Worm (Caenorhabditis elegans): ENCODE measurements around the gene fbxb-53.

The fbxb-53 gene

ce11 chrII:1756582-1756981 is at the start of gene fbxb-53:
TSS of gene fbxb-53 (plus strand) at chrII:1756882.
- no peak for TF ChIP-seq zag-1 (tag; optimal IDR thresholded peaks at IDR 0.05)
- no peak for TF ChIP-seq daf-8 (GFP tag; IDR thresholded peaks at IDR 0.05)
- no peak for TF ChIP-seq zip-2 (tag; optimal IDR thresholded peaks at IDR 0.05)
- TF ChIP-seq nhr-76 (tag; optimal IDR thresholded peaks at IDR 0.05): no peak
- peak in 1 of 2 experiments; percentile 31 for TF ChIP-seq unc-62 (GFP tag; optimal IDR thresholded peaks at IDR 0.05 in 1 of 2)
- no peak for TF ChIP-seq unc-62 (tag; optimal IDR thresholded peaks at IDR 0.05)
- TF ChIP-seq arid-1 (GFP tag; conservative IDR thresholded peaks at IDR 0.05): no peak
- TF ChIP-seq spr-1 (tag; optimal IDR thresholded peaks at IDR 0.05): no peak
- no peak for TF ChIP-seq zfp-3 (GFP tag; conservative IDR thresholded peaks at IDR 0.05)

DNA sequence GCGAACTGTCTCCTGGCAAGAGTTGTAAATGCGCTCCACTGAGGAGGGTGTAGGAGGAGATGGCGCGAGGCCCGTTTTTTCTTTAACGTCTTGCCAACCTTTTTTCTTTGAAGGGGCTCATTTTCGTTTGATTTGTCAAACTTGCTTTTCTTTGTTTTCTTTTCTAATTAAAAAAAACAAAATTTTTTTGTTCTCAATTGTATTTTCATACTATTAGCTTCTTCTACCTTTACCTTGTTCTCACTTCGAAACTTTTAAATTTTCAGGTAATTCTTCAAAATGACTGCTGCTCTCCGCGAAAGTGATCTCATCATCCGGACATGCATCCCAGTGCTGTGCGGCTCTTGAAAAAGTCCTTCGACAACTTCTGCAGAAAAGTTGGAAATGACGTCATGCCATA is 46.7 kb upstream of the fbxb-53 start, which contains the start of gene fbxa-184:
Gene fbxa-184, plus strand, starts transcription at position 301 of the 400 bp plus-strand sequence.
- TF ChIP-seq Y105C5A.15 (GFP tag; IDR thresholded peaks at IDR 0.05) (no peak), aha-1 (tag) (peak; percentile 28)

DNA sequence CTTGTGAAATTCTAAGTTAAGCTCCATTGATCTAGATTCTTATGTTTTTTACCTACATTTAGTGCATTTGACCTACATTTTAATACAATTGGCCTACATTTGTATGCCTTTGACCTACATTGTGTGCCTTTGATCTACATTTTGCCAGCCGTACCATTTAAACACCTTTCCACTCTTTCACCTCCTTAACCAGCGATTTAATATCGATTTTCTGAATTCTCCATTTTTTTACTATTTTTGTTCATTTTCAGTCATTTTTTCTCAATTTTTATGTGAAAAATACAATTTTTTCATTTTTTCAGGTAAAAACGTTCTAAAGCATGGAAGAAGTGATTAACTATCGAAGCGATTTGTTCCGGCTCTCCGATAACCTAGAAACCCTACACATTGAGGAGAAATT is 43.7 kb upstream of the fbxb-53 start, which contains the start of gene btb-7:
Gene btb-7, plus strand, starts transcription at position 301 of the 400 bp plus-strand sequence.
- TF ChIP-seq spr-1 (tag; optimal IDR thresholded peaks at IDR 0.05) (no peak), Y105C5A.15 (GFP tag; IDR thresholded peaks at IDR 0.05) (no peak), duxl-1 (tag; optimal IDR thresholded peaks at IDR 0.05; ENCODE audit: poor library complexity) (no peak), nhr-25 (tag; optimal IDR thresholded peaks at IDR 0.05; ENCODE audit: borderline replicate concordance, insufficient read depth) (no peak), F37D6.2 (tag; optimal IDR thresholded peaks at IDR 0.05) (no peak), ceh-32 (tag; optimal IDR thresholded peaks at IDR 0.05; ENCODE audit: poor library complexity) (no peak), fos-1 (tag; optimal IDR thresholded peaks at IDR 0.05) (no peak), zip-11 (GFP tag; IDR thresholded peaks at IDR 0.05) (no peak), ztf-11 (tag; optimal IDR thresholded peaks at IDR 0.05) (no peak), nhr-42 (GFP tag; IDR thresholded peaks at IDR 0.05) (no peak), nhr-11 (tag; optimal IDR thresholded peaks at IDR 0.05) (no peak), lin-38 (GFP tag; IDR thresholded peaks at IDR 0.05) (no peak)

DNA sequence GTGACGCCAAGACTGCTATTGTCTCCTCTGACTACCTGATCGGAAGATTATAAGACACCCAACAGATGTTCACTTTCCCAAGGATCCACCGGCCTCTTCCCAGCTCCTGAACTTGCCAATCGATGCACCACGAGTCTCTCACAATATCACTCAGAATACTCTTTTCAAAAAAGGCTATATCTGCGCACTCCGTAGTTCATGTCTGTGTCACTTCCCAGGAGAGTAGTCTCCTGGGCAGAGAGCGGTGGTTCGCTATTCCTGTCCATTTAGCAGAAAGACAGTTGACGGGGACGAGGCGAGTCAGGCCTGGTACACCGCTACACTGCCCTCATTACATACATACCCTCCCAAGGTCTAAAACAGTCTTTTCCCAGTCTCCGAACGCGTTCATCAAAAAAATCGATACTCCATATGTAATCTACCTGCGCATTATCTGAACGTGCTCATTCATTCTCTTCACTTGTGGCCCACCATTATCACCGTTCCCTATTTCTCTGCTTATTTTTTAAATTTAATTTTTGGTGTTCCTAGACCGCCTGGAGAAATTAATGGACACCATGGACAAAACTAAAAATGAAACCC is 41.8 kb upstream of the fbxb-53 start, which contains the start of gene btb-6:
Gene btb-6, plus strand, starts transcription at position 532 of the 582 bp plus-strand sequence.
- TF ChIP-seq rbr-2 (tag; optimal IDR thresholded peaks at IDR 0.05): no peak
- no peak for TF ChIP-seq skn-1 (tag; optimal IDR thresholded peaks at IDR 0.05)
- TF ChIP-seq jun-1 (tag; optimal IDR thresholded peaks at IDR 0.05): no peak
- no peak for TF ChIP-seq duxl-1 (tag; optimal IDR thresholded peaks at IDR 0.05; ENCODE audit: poor library complexity)
- TF ChIP-seq ztf-11 (tag; optimal IDR thresholded peaks at IDR 0.05): no peak
- TF ChIP-seq lsy-2 (tag; optimal IDR thresholded peaks at IDR 0.05): no peak
- TF ChIP-seq nhr-48 (tag; optimal IDR thresholded peaks at IDR 0.05): no peak
- no peak for TF ChIP-seq zfp-3 (GFP tag; conservative IDR thresholded peaks at IDR 0.05)
- no peak for TF ChIP-seq saeg-2 (GFP tag; IDR thresholded peaks at IDR 0.05)
- no peak for TF ChIP-seq gei-8 (GFP tag; optimal IDR thresholded peaks at IDR 0.05)
- no peak for TF ChIP-seq dmd-8 (GFP tag; IDR thresholded peaks at IDR 0.05)
- no peak for TF ChIP-seq ceh-20 (GFP tag; IDR thresholded peaks at IDR 0.05)
- TF ChIP-seq lir-3 (tag; optimal IDR thresholded peaks at IDR 0.05): no peak
- no peak for TF ChIP-seq madf-5 (GFP tag; IDR thresholded peaks at IDR 0.05)
- TF ChIP-seq mes-2 (tag; optimal IDR thresholded peaks at IDR 0.05; ENCODE audit: poor library complexity, severe bottlenecking): no peak

DNA sequence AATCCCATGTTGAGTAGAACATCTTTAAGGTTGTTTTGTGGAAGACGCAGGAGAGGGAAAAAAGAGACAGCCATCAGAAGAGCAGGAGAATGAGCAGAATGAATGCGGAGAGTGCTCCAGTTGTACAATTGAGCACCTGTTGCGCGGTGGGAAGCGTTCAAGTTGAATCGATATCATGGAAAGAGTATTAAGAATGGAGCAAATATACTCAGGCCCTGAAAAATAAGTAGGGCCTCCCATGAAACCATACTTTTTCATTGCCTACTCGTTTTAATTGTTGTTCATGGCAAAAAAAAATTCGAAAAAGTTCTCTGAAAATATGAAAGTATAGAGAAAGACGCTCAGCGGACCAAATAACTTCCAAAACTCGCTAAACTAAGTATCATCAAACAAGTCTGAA is 37.5 kb upstream of the fbxb-53 start, which contains the start of gene fbxb-48:
Gene fbxb-48, minus strand, starts transcription at position 101 of the 400 bp plus-strand sequence.
- TF ChIP-seq skn-1 (tag; optimal IDR thresholded peaks at IDR 0.05): no peak
- TF ChIP-seq nhr-48 (tag; optimal IDR thresholded peaks at IDR 0.05): no peak
- TF ChIP-seq daf-8 (GFP tag; IDR thresholded peaks at IDR 0.05): no peak
- no peak for TF ChIP-seq attf-4 (tag; optimal IDR thresholded peaks at IDR 0.05)
- TF ChIP-seq ZK546.5 (tag; optimal IDR thresholded peaks at IDR 0.05): no peak
- no peak for TF ChIP-seq set-16 (GFP tag; IDR thresholded peaks at IDR 0.05)
